Fruit fly (Drosophila melanogaster) whole organism, embryonic: Measurements from ENCODE around the gene Wdr62.

Experiments
- Abd-B ChIP-seq: fragments of 200-800 bp; sonication (Bioruptor generic); optimal IDR thresholded peaks from 2 replicates; lab custom pipeline; 2018; ENCODE audit warnings: missing biosample characterization, mild to moderate bottlenecking, missing genetic modification characterization, moderate library complexity
- Ada2b ChIP-seq: fragments of 200-800 bp; sonication (Bioruptor generic); IDR thresholded peaks from 2 replicates; pipeline ENCODE4 v1.3.6; 2022; ENCODE audit warnings: missing biosample characterization, missing genetic modification characterization
- Adf1 ChIP-seq: fragments of 200-800 bp; sonication (Bioruptor generic); IDR thresholded peaks from 2 replicates; pipeline ENCODE4 v1.3.6; 2022; ENCODE audit warnings: missing biosample characterization, missing genetic modification characterization
- Aef1 ChIP-seq: fragments of 200-800 bp; sonication (Bioruptor generic); IDR thresholded peaks from 3 replicates; pipeline ENCODE4 v1.3.6; 2022; ENCODE audit warnings: missing biosample characterization, missing genetic modification characterization
- Asciz ChIP-seq: fragments of 200-800 bp; sonication (Bioruptor generic); optimal IDR thresholded peaks from 2 replicates; lab custom pipeline; 2017; ENCODE audit warnings: missing biosample characterization, mild to moderate bottlenecking, missing genetic modification characterization, missing genetic modification reagents
- BEAF-32 ChIP-seq: fragments of 200-800 bp; sonication (Bioruptor generic); optimal IDR thresholded peaks from 3 replicates; lab custom pipeline; 2017; ENCODE audit warnings: missing biosample characterization, missing genetic modification characterization, mild to moderate bottlenecking, moderate library complexity, missing genetic modification reagents
- CG10959 ChIP-seq: fragments of 200-800 bp; sonication (Bioruptor generic); IDR thresholded peaks from 2 replicates; pipeline ENCODE4 v1.3.6; 2022; ENCODE audit warnings: missing biosample characterization, missing genetic modification characterization
- CG11398 ChIP-seq: fragments of 200-800 bp; sonication (Bioruptor generic); optimal IDR thresholded peaks from 2 replicates; lab custom pipeline; 2016; ENCODE audit warnings: missing biosample characterization, missing genetic modification characterization
- CG12744 ChIP-seq: fragments of 200-800 bp; sonication (Bioruptor generic); optimal IDR thresholded peaks from 2 replicates; lab custom pipeline; 2016; ENCODE audit warnings: missing biosample characterization, missing genetic modification characterization
- CG13123 ChIP-seq: fragments of 200-800 bp; sonication (Bioruptor generic); optimal IDR thresholded peaks from 2 replicates; lab custom pipeline; 2016; ENCODE audit warnings: missing biosample characterization, missing genetic modification characterization
- CG13287 ChIP-seq: fragments of 200-800 bp; sonication (Bioruptor generic); IDR thresholded peaks from 2 replicates; pipeline ENCODE4 v1.3.6; 2022; ENCODE audit warnings: missing biosample characterization, missing genetic modification characterization; ENCODE audit not compliant: partially characterized antibody
- CG13424 ChIP-seq: fragments of 200-800 bp; sonication (Bioruptor generic); optimal IDR thresholded peaks from 2 replicates; lab custom pipeline; 2019; ENCODE audit warnings: missing biosample characterization, mild to moderate bottlenecking, missing genetic modification characterization, moderate library complexity
- CG13775 ChIP-seq: fragments of 200-800 bp; sonication (Bioruptor generic); optimal IDR thresholded peaks from 3 replicates; lab custom pipeline; 2017; ENCODE audit warnings: missing biosample characterization, mild to moderate bottlenecking, missing genetic modification characterization
- CG14050 ChIP-seq: fragments of 200-800 bp; sonication (Bioruptor generic); IDR thresholded peaks from 3 replicates; pipeline ENCODE4 v1.3.6; 2022; ENCODE audit warnings: missing biosample characterization, missing genetic modification characterization
- CG14441 ChIP-seq: fragments of 200-800 bp; sonication (Bioruptor generic); IDR thresholded peaks from 2 replicates; pipeline ENCODE4 v1.3.6; 2022; ENCODE audit warnings: missing biosample characterization, missing genetic modification characterization
- CG15601 ChIP-seq: fragments of 200-800 bp; sonication (Bioruptor generic); optimal IDR thresholded peaks from 3 replicates; lab custom pipeline; 2019; ENCODE audit warnings: missing biosample characterization, mild to moderate bottlenecking, missing genetic modification characterization, moderate library complexity
- CG33557 ChIP-seq: fragments of 200-800 bp; sonication (Bioruptor generic); optimal IDR thresholded peaks from 2 replicates; lab custom pipeline; 2019; ENCODE audit warnings: missing biosample characterization, mild to moderate bottlenecking, missing genetic modification characterization, moderate library complexity
- CG3407 ChIP-seq: fragments of 200-800 bp; sonication (Bioruptor generic); optimal IDR thresholded peaks from 2 replicates; lab custom pipeline; 2018; ENCODE audit warnings: missing biosample characterization, mild to moderate bottlenecking, missing genetic modification characterization
- CG3838 ChIP-seq: fragments of 200-800 bp; sonication (Bioruptor generic); optimal IDR thresholded peaks from 3 replicates; lab custom pipeline; 2016; ENCODE audit warnings: missing biosample characterization, missing genetic modification characterization
- CG4282 ChIP-seq: fragments of 200-800 bp; sonication (Bioruptor generic); optimal IDR thresholded peaks from 2 replicates; lab custom pipeline; 2016; ENCODE audit warnings: missing biosample characterization, missing genetic modification characterization
- CG5180 ChIP-seq: fragments of 200-800 bp; sonication (Bioruptor generic); optimal IDR thresholded peaks from 3 replicates; lab custom pipeline; 2017; ENCODE audit warnings: missing biosample characterization, missing genetic modification characterization, mild to moderate bottlenecking, moderate library complexity, missing genetic modification reagents
- CG7372 ChIP-seq: fragments of 200-800 bp; sonication (Bioruptor generic); IDR thresholded peaks from 2 replicates; pipeline ENCODE4 v1.3.6; 2022; ENCODE audit warnings: missing biosample characterization, missing genetic modification characterization
- CG9609 ChIP-seq: fragments of 200-800 bp; sonication (Bioruptor generic); optimal IDR thresholded peaks from 3 replicates; lab custom pipeline; 2016; ENCODE audit warnings: missing biosample characterization, missing genetic modification characterization
- CTCF ChIP-seq: fragments of 200-800 bp; sonication (Bioruptor generic); optimal IDR thresholded peaks from 2 replicates; lab custom pipeline; 2017; ENCODE audit warnings: missing biosample characterization, mild to moderate bottlenecking, missing genetic modification characterization, moderate library complexity
- Dref ChIP-seq: fragments of 200-800 bp; sonication (Bioruptor generic); IDR thresholded peaks from 2 replicates; pipeline ENCODE4 v1.3.6; 2022; ENCODE audit warnings: missing biosample characterization, missing genetic modification characterization
- Eip74EF ChIP-seq, 2 experiments: fragments of 200-800 bp in 1 of 2; fragments of >200 bp in 1 of 2; sonication (Bioruptor generic) in 1 of 2; optimal IDR thresholded peaks; 2 replicates each; lab custom pipeline; 2017 to 2019; ENCODE audit warnings: missing biosample characterization in 2 of 2, missing genetic modification characterization in 2 of 2, mild to moderate bottlenecking in 1 of 2, moderate library complexity in 1 of 2
- Fer3 ChIP-seq: fragments of 200-800 bp; sonication (Bioruptor generic); optimal IDR thresholded peaks from 2 replicates; lab custom pipeline; 2018; ENCODE audit warnings: missing biosample characterization, mild to moderate bottlenecking, missing genetic modification characterization, moderate library complexity
- Gug ChIP-seq: fragments of 200-800 bp; sonication (Bioruptor generic); IDR thresholded peaks from 4 replicates; pipeline ENCODE4 v1.3.6; 2022; ENCODE audit warnings: missing biosample characterization, missing genetic modification characterization
- HHEX ChIP-seq: fragments of 200-800 bp; sonication (Bioruptor generic); optimal IDR thresholded peaks from 3 replicates; lab custom pipeline; 2017; ENCODE audit warnings: missing biosample characterization, mild to moderate bottlenecking, missing genetic modification characterization, missing genetic modification reagents
- Hey ChIP-seq: fragments of 200-800 bp; sonication (Bioruptor generic); optimal IDR thresholded peaks from 3 replicates; lab custom pipeline; 2018; ENCODE audit warnings: missing biosample characterization, mild to moderate bottlenecking, missing genetic modification characterization
- Hmx ChIP-seq: fragments of 200-800 bp; sonication (Bioruptor generic); optimal IDR thresholded peaks from 2 replicates; lab custom pipeline; 2016; ENCODE audit warnings: missing biosample characterization, missing genetic modification characterization
- Hr39 ChIP-seq: fragments of >200 bp; optimal IDR thresholded peaks from 2 replicates; lab custom pipeline; 2017
- Mes4 ChIP-seq: fragments of 200-800 bp; sonication (Bioruptor generic); optimal IDR thresholded peaks from 2 replicates; lab custom pipeline; 2016; ENCODE audit warnings: missing biosample characterization, missing genetic modification characterization
- NC2α ChIP-seq: fragments of 200-800 bp; sonication (Bioruptor generic); optimal IDR thresholded peaks from 2 replicates; lab custom pipeline; 2016; ENCODE audit warnings: missing biosample characterization, missing genetic modification characterization
- Opbp ChIP-seq: fragments of 200-800 bp; sonication (Bioruptor generic); IDR thresholded peaks from 3 replicates; pipeline ENCODE4 v1.3.6; 2022; ENCODE audit warnings: missing biosample characterization, missing genetic modification characterization; ENCODE audit not compliant: partially characterized antibody
- Ptx1 ChIP-seq: fragments of 200-800 bp; sonication (Bioruptor generic); IDR thresholded peaks from 2 replicates; pipeline ENCODE4 v1.3.6; 2022; ENCODE audit warnings: missing biosample characterization, missing genetic modification characterization
- Sry-β ChIP-seq: fragments of 200-800 bp; sonication (Bioruptor generic); optimal IDR thresholded peaks from 2 replicates; lab custom pipeline; 2018; ENCODE audit warnings: missing biosample characterization, mild to moderate bottlenecking, missing genetic modification characterization, moderate library complexity
- Taf1 ChIP-seq: fragments of 200-800 bp; sonication (Bioruptor generic); IDR thresholded peaks from 2 replicates; pipeline ENCODE4 v1.3.6; 2022; ENCODE audit warnings: missing biosample characterization, missing genetic modification characterization
- Xbp1 ChIP-seq: fragments of 200-800 bp; sonication (Bioruptor generic); optimal IDR thresholded peaks from 3 replicates; lab custom pipeline; 2016; ENCODE audit warnings: missing biosample characterization, mild to moderate bottlenecking, missing genetic modification characterization
- ato ChIP-seq: fragments of 200-800 bp; sonication (Bioruptor generic); IDR thresholded peaks from 2 replicates; pipeline ENCODE4 v1.3.6; 2022; ENCODE audit warnings: missing biosample characterization, missing genetic modification characterization; ENCODE audit not compliant: partially characterized antibody
- cg ChIP-seq: fragments of 200-800 bp; sonication (Bioruptor generic); optimal IDR thresholded peaks from 3 replicates; lab custom pipeline; 2019; ENCODE audit warnings: missing biosample characterization, mild to moderate bottlenecking, missing genetic modification characterization, moderate library complexity
- da ChIP-seq: fragments of 200-800 bp; sonication (Bioruptor generic); optimal IDR thresholded peaks from 2 replicates; lab custom pipeline; 2016; ENCODE audit warnings: missing biosample characterization, missing genetic modification characterization
- danr ChIP-seq: fragments of 200-800 bp; sonication (Bioruptor generic); IDR thresholded peaks from 2 replicates; pipeline ENCODE4 v1.3.6; 2022; ENCODE audit warnings: missing biosample characterization, missing genetic modification characterization
- ewg ChIP-seq: fragments of 200-800 bp; sonication (Bioruptor generic); optimal IDR thresholded peaks from 3 replicates; lab custom pipeline; 2017; ENCODE audit warnings: mild to moderate bottlenecking, missing biosample characterization, missing genetic modification reagents, missing genetic modification characterization
- gce ChIP-seq: fragments of 200-800 bp; sonication (Bioruptor generic); IDR thresholded peaks from 3 replicates; pipeline ENCODE4 v1.3.6; 2022; ENCODE audit warnings: missing biosample characterization, missing genetic modification characterization
- gsb-n ChIP-seq: fragments of 200-800 bp; sonication (Bioruptor generic); optimal IDR thresholded peaks from 3 replicates; lab custom pipeline; 2018; ENCODE audit warnings: missing biosample characterization, mild to moderate bottlenecking, missing genetic modification characterization
- psq ChIP-seq: fragments of 200-800 bp; sonication (Bioruptor generic); optimal IDR thresholded peaks from 2 replicates; lab custom pipeline; 2017; ENCODE audit warnings: missing biosample characterization, missing genetic modification characterization
- slp2 ChIP-seq: fragments of 200-800 bp; sonication (Bioruptor generic); optimal IDR thresholded peaks from 2 replicates; lab custom pipeline; 2016; ENCODE audit warnings: missing biosample characterization, missing genetic modification characterization
- trem ChIP-seq: fragments of 200-800 bp; optimal IDR thresholded peaks from 3 replicates; lab custom pipeline; 2019; ENCODE audit warnings: missing biosample characterization, mild to moderate bottlenecking, missing genetic modification characterization, moderate library complexity
- vvl ChIP-seq: fragments of 200-800 bp; sonication (Bioruptor generic); IDR thresholded peaks from 2 replicates; pipeline ENCODE4 v1.3.6; 2022; ENCODE audit warnings: missing biosample characterization, missing genetic modification characterization
- wdn ChIP-seq: fragments of 200-800 bp; sonication (Bioruptor generic); IDR thresholded peaks from 2 replicates; pipeline ENCODE4 v1.3.6; 2022; ENCODE audit warnings: missing biosample characterization, missing genetic modification characterization

Wdr62 gene

dm6 chr2L:1987434-1988191 is 103.2 kb downstream of the Wdr62 start, which contains the start of gene Got2 (continued):
- TF ChIP-seq Opbp (GFP tag; lab: Robert Waterston, UW) (peak; percentile 78), Hmx (GFP tag; lab: Kevin White, UChicago) (no peak), slp2 (GFP tag; lab: Kevin White, UChicago) (no peak), trem (no peak), ewg (GFP tag; lab: Kevin White, UChicago) (peak; percentile 57), Ada2b (peak; percentile 37; the same call in 1 of the 2 replicates), NC2α (GFP tag; lab: Kevin White, UChicago) (no peak), Sry-β (GFP tag; lab: Kevin White, UChicago) (peak; percentile 91), Mes4 (GFP tag; lab: Kevin White, UChicago) (no peak), CG10959 (no peak), Dref (GFP tag; lab: Robert Waterston, UW) (peak; percentile 54), psq (GFP tag; lab: Kevin White, UChicago) (no peak), Hr39 (no peak), ato (GFP tag; lab: Robert Waterston, UW) (peak; percentile 75), Taf1 (no peak), HHEX (GFP tag; lab: Kevin White, UChicago) (no peak), vvl (GFP tag; lab: Robert Waterston, UW) (no peak; the same call in 1 of the 2 replicates), BEAF-32 (GFP tag; lab: Kevin White, UChicago) (peak; percentile 80), gsb-n (tag; lab: Kevin White, UChicago) (no peak), CG15601 (tag; lab: Kevin White, UChicago) (no peak), Xbp1 (GFP tag; lab: Kevin White, UChicago) (peak; percentile 27), Adf1 (GFP tag; lab: Robert Waterston, UW) (peak; percentile 25; the same call in 1 of the 2 replicates), CG3407 (GFP tag; lab: Kevin White, UChicago) (no peak), CG4282 (GFP tag; lab: Kevin White, UChicago) (no peak), Eip74EF (GFP tag; optimal IDR thresholded peaks at IDR 0.05; lab: Kevin White, UChicago) (no peak), wdn (GFP tag; lab: Robert Waterston, UW) (no peak), danr (GFP tag; lab: Robert Waterston, UW) (no peak; the same call in 1 of the 2 replicates), Aef1 (GFP tag; lab: Robert Waterston, UW) (no peak), CG14441 (GFP tag; lab: Robert Waterston, UW) (no peak), CG13287 (GFP tag; lab: Robert Waterston, UW) (peak; percentile 93), CTCF (GFP tag; lab: Kevin White, UChicago) (no peak), CG13775 (GFP tag; lab: Kevin White, UChicago) (peak; percentile 20), CG12744 (no peak), CG13123 (GFP tag; lab: Kevin White, UChicago) (no peak), CG33557 (GFP tag; lab: Kevin White, UChicago) (no peak), CG3838 (GFP tag; lab: Kevin White, UChicago) (no peak), gce (GFP tag; lab: Robert Waterston, UW) (no peak), CG11398 (GFP tag; lab: Kevin White, UChicago) (no peak), Fer3 (no peak), CG14050 (GFP tag; lab: Robert Waterston, UW) (no peak), CG13424 (peak; percentile 2), Gug (GFP tag; lab: Robert Waterston, UW) (no peak), Asciz (GFP tag; lab: Kevin White, UChicago) (no peak), Ptx1 (GFP tag; lab: Robert Waterston, UW) (peak; percentile 44; the same call in 1 of the 2 replicates), da (GFP tag; lab: Kevin White, UChicago) (no peak), cg (GFP tag; lab: Kevin White, UChicago) (no peak), Abd-B (GFP tag; lab: Kevin White, UChicago) (no peak), CG7372 (GFP tag; lab: Robert Waterston, UW) (no peak), Hey (tag; lab: Kevin White, UChicago) (no peak), CG9609 (GFP tag; lab: Kevin White, UChicago) (no peak), CG5180 (GFP tag; lab: Kevin White, UChicago) (peak; percentile 95)
